Worm (Caenorhabditis elegans) whole organism, late embryonic: Measurements from ENCODE around the gene pap-1.

Experiments used
- fkh-10 ChIP-seq: fragments of 150-350 bp; optimal IDR thresholded peaks from 2 replicates; lab custom pipeline; 2014; ENCODE audit warnings: missing biosample characterization, missing genetic modification reagents, missing genetic modification characterization
- fkh-6 ChIP-seq: sonication (generic microtip); optimal IDR thresholded peaks from 2 replicates; lab custom pipeline; 2016; ENCODE audit warnings: missing genetic modification characterization, missing compliant biosample characterization
- nhr-11 ChIP-seq: fragments of 150-350 bp; optimal IDR thresholded peaks from 2 replicates; lab custom pipeline; 2014; ENCODE audit warnings: missing biosample characterization, missing genetic modification characterization
- npax-4 ChIP-seq: sonication (generic microtip); optimal IDR thresholded peaks from 2 replicates; lab custom pipeline; 2016; ENCODE audit warnings: missing genetic modification characterization, missing compliant biosample characterization
- odd-2 ChIP-seq: sonication (generic microtip); optimal IDR thresholded peaks from 2 replicates; lab custom pipeline; 2017; ENCODE audit warnings: antibody characterized with exemption, mild to moderate bottlenecking, missing genetic modification characterization, missing compliant biosample characterization
- pat-9 ChIP-seq: fragments of 200-800 bp; sonication (Bioruptor generic); optimal IDR thresholded peaks from 2 replicates; lab custom pipeline; 2018; ENCODE audit warnings: mild to moderate bottlenecking, missing genetic modification characterization, moderate library complexity, missing compliant biosample characterization
- pax-1 ChIP-seq: fragments of 150-350 bp; optimal IDR thresholded peaks from 2 replicates; lab custom pipeline; 2014; ENCODE audit warnings: missing biosample characterization, missing genetic modification characterization
- pha-4 ChIP-seq: fragments of 150-350 bp; optimal IDR thresholded peaks from 2 replicates; lab custom pipeline; 2018; ENCODE audit warnings: missing biosample characterization, missing genetic modification reagents, missing genetic modification characterization
- rnt-1 ChIP-seq: sonication (generic microtip); optimal IDR thresholded peaks from 2 replicates; lab custom pipeline; 2016; ENCODE audit warnings: missing genetic modification characterization, missing compliant biosample characterization
- zip-5 ChIP-seq: sonication (generic microtip); optimal IDR thresholded peaks from 2 replicates; lab custom pipeline; 2016; ENCODE audit warnings: missing genetic modification characterization, missing compliant biosample characterization

ce11 chrV:10398431-10398830 is 43.3 kb upstream of the pap-1 start, which contains the start of gene ugt-2:
- TF ChIP-seq npax-4 (tag; lab: Kevin White, UChicago): no peak
- TF ChIP-seq nhr-11 (tag; lab: Kevin White, UChicago): no peak
- no peak for TF ChIP-seq fkh-10 (GFP tag; lab: Kevin White, UChicago)
- TF ChIP-seq pha-4 (tag; lab: Kevin White, UChicago): no peak
- TF ChIP-seq odd-2 (tag; lab: Kevin White, UChicago): no peak
- TF ChIP-seq fkh-6: no peak
- no peak for TF ChIP-seq pax-1 (tag; lab: Kevin White, UChicago)
- TF ChIP-seq rnt-1 (tag; lab: Kevin White, UChicago): no peak
- no peak for TF ChIP-seq zip-5 (tag; lab: Kevin White, UChicago)
- TF ChIP-seq pat-9: no peak
